Fruit fly (Drosophila melanogaster): Measurements from ENCODE around the gene CG42558.
"Not testable (repeated sequence)": the region's sequence is repeated elsewhere in the genome, so short reads cannot be mapped to it uniquely, and the experiment has no call there.

DNA sequence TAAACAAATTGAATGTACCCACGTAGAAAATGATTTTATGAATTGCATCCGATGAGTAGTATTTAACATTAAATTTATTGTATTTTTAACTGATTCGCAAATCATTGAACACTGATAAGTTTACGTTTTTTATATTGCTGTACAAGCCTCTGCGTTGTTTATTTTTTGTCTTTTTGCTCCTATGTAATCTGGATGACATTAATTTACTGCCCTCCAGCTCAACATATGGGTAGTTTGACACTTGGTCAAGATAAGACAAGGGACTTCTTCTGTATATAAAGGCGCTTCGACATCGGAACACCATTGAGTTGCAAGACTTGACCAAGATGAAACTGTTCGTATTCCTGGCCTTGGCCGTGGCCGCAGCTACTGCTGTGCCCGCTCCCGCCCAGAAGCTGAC is 11.2 kb upstream of the CG42558 start, which contains the start of gene Jon99Ciii:
- TF ChIP-seq CG17806 (tag; optimal IDR thresholded peaks at IDR 0.05); CG10348 (GFP tag; IDR thresholded peaks at IDR 0.05); gl (tag; optimal IDR thresholded peaks at IDR 0.05); CG9948 (tag; optimal IDR thresholded peaks at IDR 0.05); CG12605 (GFP tag; IDR thresholded peaks at IDR 0.05); CG32121 (GFP tag; IDR thresholded peaks at IDR 0.05): not testable (repeated sequence)

Measured in whole organism, pupa.